Worm (Caenorhabditis elegans) whole organism, L2 larva: ENCODE data around the gene lgc-57.

ENCODE experiments used
- alr-1 ChIP-seq: fragments of 150-350 bp; optimal IDR thresholded peaks from 2 replicates; lab custom pipeline; 2014; ENCODE audit warnings: missing biosample characterization, missing genetic modification characterization
- ama-1 ChIP-seq: fragments of 150-350 bp; optimal IDR thresholded peaks from 2 replicates; lab custom pipeline; 2018; ENCODE audit warnings: inconsistent platforms
- fos-1 ChIP-seq: fragments of 150-350 bp; optimal IDR thresholded peaks from 2 replicates; lab custom pipeline; 2014; ENCODE audit warnings: missing biosample characterization, missing genetic modification characterization
- lin-39 ChIP-seq: fragments of 150-350 bp; optimal IDR thresholded peaks from 2 replicates; lab custom pipeline; 2014; ENCODE audit warnings: missing biosample characterization, missing genetic modification reagents, missing genetic modification characterization
- lsy-2 ChIP-seq, 2 experiments: fragments of 150-350 bp in 1 of 2; sonication (generic microtip) in 1 of 2; optimal IDR thresholded peaks; 2 replicates each; lab custom pipeline; 2014 to 2017; ENCODE audit warnings: missing biosample characterization in 2 of 2, missing genetic modification characterization in 2 of 2
- mdl-1 ChIP-seq, 2 experiments: fragments of 150-350 bp in 1 of 2; sonication (generic microtip) in 1 of 2; optimal IDR thresholded peaks; 2 replicates each; lab custom pipeline; 2017; ENCODE audit warnings: missing biosample characterization in 2 of 2, missing genetic modification characterization in 2 of 2
- nhr-11 ChIP-seq: fragments of 150-350 bp; optimal IDR thresholded peaks from 2 replicates; lab custom pipeline; 2014; ENCODE audit warnings: missing biosample characterization, missing genetic modification characterization
- nhr-23 ChIP-seq: fragments of 150-350 bp; optimal IDR thresholded peaks from 2 replicates; lab custom pipeline; 2014; ENCODE audit warnings: missing biosample characterization, missing genetic modification reagents, missing genetic modification characterization
- nhr-77 ChIP-seq: fragments of 150-350 bp; optimal IDR thresholded peaks from 2 replicates; lab custom pipeline; 2014; ENCODE audit warnings: missing biosample characterization, missing genetic modification characterization
- skn-1 ChIP-seq: sonication (generic microtip); optimal IDR thresholded peaks from 2 replicates; lab custom pipeline; 2017; ENCODE audit warnings: missing biosample characterization, missing genetic modification characterization
- snpc-4 ChIP-seq: fragments of 150-350 bp; optimal IDR thresholded peaks from 2 replicates; lab custom pipeline; 2014; ENCODE audit warnings: missing biosample characterization, missing genetic modification characterization
- unc-39 ChIP-seq: fragments of 150-350 bp; optimal IDR thresholded peaks from 2 replicates; lab custom pipeline; 2014; ENCODE audit warnings: missing biosample characterization, missing genetic modification characterization
- ztf-11 ChIP-seq: sonication (generic microtip); optimal IDR thresholded peaks from 2 replicates; lab custom pipeline; 2017; ENCODE audit warnings: missing biosample characterization, missing genetic modification characterization
- ztf-4 ChIP-seq: fragments of 150-350 bp; optimal IDR thresholded peaks from 2 replicates; lab custom pipeline; 2014; ENCODE audit warnings: missing biosample characterization, missing genetic modification characterization

DNA sequence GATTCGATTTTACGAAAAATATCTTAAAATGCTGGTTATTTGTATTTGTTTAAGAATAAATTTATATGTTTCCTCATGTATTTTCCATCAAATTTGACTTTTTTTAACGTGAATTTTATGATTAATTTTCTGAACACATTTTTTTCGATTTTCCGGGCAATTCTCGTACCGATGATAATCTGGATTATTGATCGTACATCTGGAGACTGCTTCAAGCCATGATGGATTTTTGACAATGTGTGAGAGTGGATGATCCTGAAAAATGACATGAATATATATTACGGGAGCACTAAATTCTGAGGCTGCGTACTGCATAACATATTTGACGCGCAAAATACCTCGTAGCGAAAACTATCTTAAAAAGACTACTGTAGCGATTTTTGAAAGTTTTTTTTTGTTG is 40.4 kb upstream of the lgc-57 start:
- TF ChIP-seq ztf-11 (tag; lab: Kevin White, UChicago) (no peak), nhr-77 (tag; lab: Kevin White, UChicago) (no peak), snpc-4 (tag; lab: Kevin White, UChicago) (no peak), lsy-2 (tag; optimal IDR thresholded peaks at IDR 0.05; lab: Kevin White, UChicago) (no peak), unc-39 (tag; lab: Kevin White, UChicago) (no peak), nhr-11 (tag; lab: Kevin White, UChicago) (no peak), ztf-4 (tag; lab: Kevin White, UChicago) (no peak), lin-39 (tag; lab: Kevin White, UChicago) (no peak), alr-1 (tag; lab: Kevin White, UChicago) (no peak), ama-1 (lab: Kevin White, UChicago) (no peak), nhr-23 (tag; lab: Kevin White, UChicago) (no peak), skn-1 (no peak), fos-1 (tag; lab: Kevin White, UChicago) (no peak), mdl-1 (tag; optimal IDR thresholded peaks at IDR 0.05; lab: Kevin White, UChicago) (no peak)
